Fruit fly (Drosophila melanogaster) whole organism, adult: ENCODE results near the gene Snap24.

Experiments
- CG11617 ChIP-seq: fragments of 200-800 bp; sonication (Bioruptor generic); optimal IDR thresholded peaks from 2 replicates; lab custom pipeline; 2017; ENCODE audit warnings: mild to moderate bottlenecking, missing biosample characterization, missing genetic modification reagents, missing genetic modification characterization
- CG12768 ChIP-seq: fragments of 200-800 bp; sonication (Bioruptor generic); optimal IDR thresholded peaks from 2 replicates; lab custom pipeline; 2017; ENCODE audit warnings: missing biosample characterization, missing genetic modification characterization, mild to moderate bottlenecking, moderate library complexity, missing genetic modification reagents
- CG14711 ChIP-seq: fragments of 200-800 bp; sonication (Bioruptor generic); optimal IDR thresholded peaks from 2 replicates; lab custom pipeline; 2018; ENCODE audit warnings: missing biosample characterization, mild to moderate bottlenecking, missing genetic modification characterization, moderate library complexity
- CG1620 ChIP-seq: fragments of 200-800 bp; sonication (Bioruptor generic); optimal IDR thresholded peaks from 2 replicates; lab custom pipeline; 2016; ENCODE audit warnings: missing biosample characterization, missing genetic modification characterization
- CG33017 ChIP-seq: fragments of 200-800 bp; sonication (Bioruptor generic); optimal IDR thresholded peaks from 2 replicates; lab custom pipeline; 2018; ENCODE audit warnings: missing biosample characterization, mild to moderate bottlenecking, missing genetic modification characterization, moderate library complexity
- CG5204 ChIP-seq: fragments of 200-800 bp; sonication (Bioruptor generic); optimal IDR thresholded peaks from 2 replicates; lab custom pipeline; 2016; ENCODE audit warnings: missing biosample characterization, missing genetic modification characterization
- CG7045 ChIP-seq: fragments of 200-800 bp; sonication (Bioruptor generic); optimal IDR thresholded peaks from 2 replicates; lab custom pipeline; 2017; ENCODE audit warnings: missing biosample characterization, mild to moderate bottlenecking, missing genetic modification characterization
- CG7101 ChIP-seq: fragments of 200-800 bp; sonication (Bioruptor generic); optimal IDR thresholded peaks from 2 replicates; lab custom pipeline; 2018; ENCODE audit warnings: missing biosample characterization, mild to moderate bottlenecking, missing genetic modification characterization, moderate library complexity
- Clk ChIP-seq: fragments of 200-800 bp; sonication (Bioruptor generic); optimal IDR thresholded peaks from 2 replicates; lab custom pipeline; 2017; ENCODE audit warnings: missing biosample characterization, missing genetic modification characterization
- Crg-1 ChIP-seq: fragments of 200-800 bp; sonication (Bioruptor generic); optimal IDR thresholded peaks from 2 replicates; lab custom pipeline; 2016; ENCODE audit warnings: missing biosample characterization, missing genetic modification characterization
- Hr96 ChIP-seq: fragments of 200-800 bp; sonication (Bioruptor generic); optimal IDR thresholded peaks from 2 replicates; lab custom pipeline; 2016; ENCODE audit warnings: missing biosample characterization, missing genetic modification characterization
- Mnt ChIP-seq: fragments of 200-800 bp; sonication (Bioruptor generic); optimal IDR thresholded peaks from 2 replicates; lab custom pipeline; 2016; ENCODE audit warnings: missing biosample characterization, mild to moderate bottlenecking, missing genetic modification characterization
- bab1 ChIP-seq: fragments of 200-800 bp; sonication (Bioruptor generic); optimal IDR thresholded peaks from 3 replicates; lab custom pipeline; 2019; ENCODE audit warnings: missing biosample characterization, mild to moderate bottlenecking, missing genetic modification characterization, moderate library complexity
- cic ChIP-seq: fragments of 200-800 bp; sonication (Bioruptor generic); optimal IDR thresholded peaks from 2 replicates; lab custom pipeline; 2017; ENCODE audit warnings: missing biosample characterization, mild to moderate bottlenecking, missing genetic modification characterization, moderate library complexity
- cnc ChIP-seq, 2 experiments: fragments of >200 bp; optimal IDR thresholded peaks; 2 replicates each; lab custom pipeline; 2017
- kay ChIP-seq: fragments of 200-800 bp; sonication (Bioruptor generic); peaks from one replicate; lab custom pipeline; 2016; ENCODE audit warnings: missing biosample characterization, missing genetic modification characterization, borderline replicate concordance
- ovo ChIP-seq: fragments of 200-800 bp; sonication (Bioruptor generic); optimal IDR thresholded peaks from 2 replicates; lab custom pipeline; 2016; ENCODE audit warnings: missing biosample characterization, missing genetic modification characterization
- pad ChIP-seq: fragments of 200-800 bp; sonication (Bioruptor generic); optimal IDR thresholded peaks from 3 replicates; lab custom pipeline; 2017; ENCODE audit warnings: missing biosample characterization, missing genetic modification characterization, mild to moderate bottlenecking, moderate library complexity, missing genetic modification reagents
- tj ChIP-seq: fragments of 200-800 bp; sonication (Bioruptor generic); optimal IDR thresholded peaks from 3 replicates; lab custom pipeline; 2017; ENCODE audit warnings: missing biosample characterization, mild to moderate bottlenecking, missing genetic modification characterization, moderate library complexity
- toe ChIP-seq: fragments of 200-800 bp; sonication (Bioruptor generic); optimal IDR thresholded peaks from 2 replicates; lab custom pipeline; 2016; ENCODE audit warnings: missing biosample characterization, missing genetic modification characterization

Snap24 gene

dm6 chr3R:9793018-9793417, 30.1 kb upstream of the Snap24 start, which contains the start of gene CG8516:
TSS of gene CG8516 (plus strand) at chr3R:9793295.
- TF ChIP-seq Mnt (GFP tag; lab: Kevin White, UChicago) (peak; percentile 25), ovo (GFP tag; lab: Kevin White, UChicago) (no peak), CG11617 (GFP tag; lab: Kevin White, UChicago) (peak; percentile 26), toe (no peak), CG12768 (GFP tag; lab: Kevin White, UChicago) (no peak), CG1620 (no peak), Crg-1 (no peak), kay (GFP tag; lab: Kevin White, UChicago) (no peak), CG14711 (tag; lab: Kevin White, UChicago) (peak; percentile 45), tj (GFP tag; lab: Kevin White, UChicago) (peak; percentile 29), bab1 (GFP tag; lab: Kevin White, UChicago) (peak; percentile 4), cic (GFP tag; lab: Kevin White, UChicago) (no peak), CG33017 (tag; lab: Kevin White, UChicago) (peak; percentile 28), CG7101 (tag; lab: Kevin White, UChicago) (peak; percentile 37), CG7045 (no peak)

- TF ChIP-seq CG1620 (peak; percentile 72), Hr96 (GFP tag; lab: Kevin White, UChicago) (no peak), CG12768 (GFP tag; lab: Kevin White, UChicago) (peak; percentile 52), CG14711 (tag; lab: Kevin White, UChicago) (peak; percentile 50), pad (GFP tag; lab: Kevin White, UChicago) (peak; percentile 55), Crg-1 (peak; percentile 74), CG7045 (no peak), toe (no peak), Mnt (GFP tag; lab: Kevin White, UChicago) (peak; percentile 41), bab1 (GFP tag; lab: Kevin White, UChicago) (peak; percentile 79), CG33017 (tag; lab: Kevin White, UChicago) (peak; percentile 53), cnc (optimal IDR thresholded peaks at IDR 0.05; lab: Kevin White, UChicago) (no peak), CG5204 (GFP tag; lab: Kevin White, UChicago) (no peak), CG7101 (tag; lab: Kevin White, UChicago) (peak; percentile 65), ovo (GFP tag; lab: Kevin White, UChicago) (peak; percentile 72), tj (GFP tag; lab: Kevin White, UChicago) (peak; percentile 97), CG11617 (GFP tag; lab: Kevin White, UChicago) (peak; percentile 56), cic (GFP tag; lab: Kevin White, UChicago) (peak; percentile 44), kay (GFP tag; lab: Kevin White, UChicago) (no peak), Clk (GFP tag; lab: Kevin White, UChicago) (no peak)
Observed at dm6 chr3R:9791177-9791806, 28.3 kb upstream of the Snap24 start, which contains the start of the genes CG12945 and CG8507. TSS of gene CG12945 (minus strand) at chr3R:9791221. TSS of gene CG8507 (plus strand) at chr3R:9791483.

- no peak for TF ChIP-seq CG14711 (tag; lab: Kevin White, UChicago)
- TF ChIP-seq CG33017 (tag; lab: Kevin White, UChicago), result no peak
- no peak for TF ChIP-seq Hr96 (GFP tag; lab: Kevin White, UChicago)
- TF ChIP-seq toe, result no peak
- peak; percentile 3 for TF ChIP-seq pad (GFP tag; lab: Kevin White, UChicago)
- peak; percentile 67 for TF ChIP-seq bab1 (GFP tag; lab: Kevin White, UChicago)
- TF ChIP-seq Crg-1, result no peak
- no peak for TF ChIP-seq CG11617 (GFP tag; lab: Kevin White, UChicago)
- no peak for TF ChIP-seq ovo (GFP tag; lab: Kevin White, UChicago)
- no peak for TF ChIP-seq CG7045
- TF ChIP-seq CG7101 (tag; lab: Kevin White, UChicago), result peak; percentile 27
- no peak for TF ChIP-seq Clk (GFP tag; lab: Kevin White, UChicago)
- TF ChIP-seq Mnt (GFP tag; lab: Kevin White, UChicago), result peak; percentile 51
- TF ChIP-seq kay (GFP tag; lab: Kevin White, UChicago), result no peak
- peak; percentile 60 for TF ChIP-seq cic (GFP tag; lab: Kevin White, UChicago)
- TF ChIP-seq cnc (optimal IDR thresholded peaks at IDR 0.05; lab: Kevin White, UChicago), result no peak
- TF ChIP-seq CG5204 (GFP tag; lab: Kevin White, UChicago), result no peak
- no peak for TF ChIP-seq CG12768 (GFP tag; lab: Kevin White, UChicago)
- no peak for TF ChIP-seq CG1620
- no peak for TF ChIP-seq tj (GFP tag; lab: Kevin White, UChicago)
Observed at dm6 chr3R:9784341-9785062, 21.6 kb upstream of the Snap24 start, which contains the start of the genes MtnA and CG8500. TSS of gene MtnA (minus strand) at chr3R:9784370. TSS of gene CG8500 (plus strand) at chr3R:9784653.

- TF ChIP-seq CG12768 (GFP tag; lab: Kevin White, UChicago) (no peak), ovo (GFP tag; lab: Kevin White, UChicago) (peak; percentile 0), bab1 (GFP tag; lab: Kevin White, UChicago) (peak; percentile 62), CG33017 (tag; lab: Kevin White, UChicago) (peak; percentile 37), CG14711 (tag; lab: Kevin White, UChicago) (peak; percentile 18), CG1620 (no peak), CG7101 (tag; lab: Kevin White, UChicago) (peak; percentile 16)
Observed at dm6 chr3R:9783240-9783917, 20.4 kb upstream of the Snap24 start.
